Worm (Caenorhabditis elegans) whole organism, young adult: ENCODE results near the gene exp-1.

Experiments
- F57C9.4 ChIP-seq: sonication (generic microtip); optimal IDR thresholded peaks from 2 replicates; lab custom pipeline; 2017; ENCODE audit warnings: mild to moderate bottlenecking, missing genetic modification characterization, missing compliant biosample characterization
- let-607 ChIP-seq, 2 experiments: fragments of 200-800 bp in 1 of 2; sonication (Bioruptor generic) in 1 of 2; sonication (generic microtip) in 1 of 2; optimal IDR thresholded peaks; 2 replicates each; lab custom pipeline; 2016 to 2018; ENCODE audit warnings: mild to moderate bottlenecking in 2 of 2, missing compliant biosample characterization in 2 of 2, missing genetic modification characterization in 2 of 2, moderate library complexity in 2 of 2, missing genotype in 1 of 2
- lin-54 ChIP-seq: fragments of 200-800 bp; sonication (Bioruptor generic); optimal IDR thresholded peaks from 2 replicates; lab custom pipeline; 2018; ENCODE audit warnings: mild to moderate bottlenecking, missing genetic modification characterization, missing compliant biosample characterization
- pha-4 ChIP-seq: fragments of 150-350 bp; sonication (generic microtip); optimal IDR thresholded peaks from 2 replicates; lab custom pipeline; 2014; ENCODE audit warnings: missing biosample characterization, missing genetic modification reagents, missing genetic modification characterization

DNA sequence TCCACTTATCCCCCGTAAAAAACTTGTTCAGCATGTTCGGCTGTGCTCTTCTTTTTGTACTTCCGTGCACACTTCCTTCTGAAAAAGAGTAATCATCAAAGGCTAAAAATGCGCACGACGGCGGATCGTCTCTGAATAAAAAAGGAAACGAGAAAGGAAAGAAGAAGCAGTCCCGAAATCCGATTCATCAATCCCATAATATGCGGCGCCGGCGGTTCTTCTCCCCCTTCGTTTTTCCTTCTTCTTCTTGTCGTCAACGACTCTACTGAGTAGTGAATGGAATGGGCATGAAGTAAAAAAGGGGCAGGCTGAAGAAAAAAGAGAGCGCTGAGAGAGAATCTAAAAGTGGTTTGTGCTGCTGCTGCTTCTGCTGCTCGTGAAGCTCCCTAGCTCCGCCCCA is 11.5 kb downstream of the exp-1 start:
- TF ChIP-seq lin-54 (GFP tag; lab: Kevin White, UChicago), result no peak
- no peak for TF ChIP-seq pha-4 (tag; lab: Kevin White, UChicago)
- TF ChIP-seq let-607 (tag; optimal IDR thresholded peaks at IDR 0.05; lab: Kevin White, UChicago), result no peak
- TF ChIP-seq F57C9.4 (tag; lab: Kevin White, UChicago), result no peak
